Fruit fly (Drosophila melanogaster): ENCODE measurements around the gene mip130.
A peak's percentile ranks its signal among the peaks of the same experiment; 100 is the strongest.

The mip130 gene

DNA sequence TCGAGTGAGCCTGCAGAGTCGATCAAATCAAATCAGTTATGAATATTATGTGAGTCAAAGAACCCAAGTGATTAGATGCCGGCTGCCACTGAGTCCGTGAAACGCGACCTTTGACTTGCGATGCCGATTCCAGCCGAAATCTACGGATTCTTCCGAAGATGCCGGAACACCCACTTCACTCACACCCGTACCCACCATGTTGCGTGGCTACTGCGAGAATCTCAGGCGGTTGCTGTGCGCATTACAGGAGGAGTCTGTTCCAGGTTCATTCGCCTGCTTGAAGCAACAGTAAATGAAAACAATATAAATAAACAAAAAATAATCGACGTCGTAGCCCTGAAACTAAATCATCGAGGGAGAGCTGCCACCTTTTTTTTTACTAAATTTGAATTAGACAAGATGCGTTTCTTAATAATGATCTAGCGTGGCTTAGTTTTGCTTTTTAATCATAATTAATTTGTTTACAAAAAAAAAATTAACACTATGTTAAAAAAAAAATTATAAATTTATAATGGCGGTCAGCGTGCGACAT, 6.4 kb upstream of the mip130 start, which contains the start of gene Ldaf1 (continued):
- TF ChIP-seq CG5245 (GFP tag; optimal IDR thresholded peaks at IDR 0.05): no peak
- no peak for TF ChIP-seq cato (GFP tag; optimal IDR thresholded peaks at IDR 0.05; ENCODE audit: borderline replicate concordance)
- TF ChIP-seq CG6813 (GFP tag; optimal IDR thresholded peaks at IDR 0.05): no peak
- TF ChIP-seq pzg (GFP tag; optimal IDR thresholded peaks at IDR 0.05): peak; percentile 33
- peak; percentile 71 for TF ChIP-seq E2f2 (GFP tag; IDR thresholded peaks at IDR 0.05)
- no peak for TF ChIP-seq fd3F (GFP tag; optimal IDR thresholded peaks at IDR 0.05)
- no peak for TF ChIP-seq CG11247 (GFP tag; IDR thresholded peaks at IDR 0.05)
- no peak for TF ChIP-seq CG33557 (GFP tag; optimal IDR thresholded peaks at IDR 0.05)
- no peak for TF ChIP-seq CG31441 (GFP tag; IDR thresholded peaks at IDR 0.05)
- no peak for TF ChIP-seq Neu2 (GFP tag; optimal IDR thresholded peaks at IDR 0.05; ENCODE audit: borderline replicate concordance)
- TF ChIP-seq CG12659 (GFP tag; optimal IDR thresholded peaks at IDR 0.05): peak; percentile 28
- TF ChIP-seq Abd-B (GFP tag; optimal IDR thresholded peaks at IDR 0.05): no peak
- TF ChIP-seq Fer1 (GFP tag; optimal IDR thresholded peaks at IDR 0.05): peak; percentile 5
- no peak for TF ChIP-seq CG10321 (GFP tag; IDR thresholded peaks at IDR 0.05)
- no peak for TF ChIP-seq CG9876 (GFP tag; optimal IDR thresholded peaks at IDR 0.05)
- TF ChIP-seq cas (GFP tag; IDR thresholded peaks at IDR 0.05): no peak
- TF ChIP-seq CG13624 (GFP tag; optimal IDR thresholded peaks at IDR 0.05): no peak
- no peak for TF ChIP-seq Deaf1 (tag; optimal IDR thresholded peaks at IDR 0.05)
- TF ChIP-seq CG18262 (tag; optimal IDR thresholded peaks at IDR 0.05): no peak
- no peak for TF ChIP-seq Camta (GFP tag; optimal IDR thresholded peaks at IDR 0.05)
- TF ChIP-seq ham (GFP tag; IDR thresholded peaks at IDR 0.05): no peak
- no peak for TF ChIP-seq CG32532 (GFP tag; IDR thresholded peaks at IDR 0.05)
- TF ChIP-seq onecut (GFP tag; IDR thresholded peaks at IDR 0.05): no peak
- peak; percentile 19 for TF ChIP-seq B-H2 (GFP tag; optimal IDR thresholded peaks at IDR 0.05)
- TF ChIP-seq CG9215 (GFP tag; IDR thresholded peaks at IDR 0.05): no peak
- no peak for TF ChIP-seq CG34422 (GFP tag; IDR thresholded peaks at IDR 0.05)
- TF ChIP-seq sug (tag; optimal IDR thresholded peaks at IDR 0.05): no peak
- TF ChIP-seq bowl (GFP tag; IDR thresholded peaks at IDR 0.05): no peak
- no peak for TF ChIP-seq lab (GFP tag; optimal IDR thresholded peaks at IDR 0.05)
- no peak for TF ChIP-seq lov (optimal IDR thresholded peaks at IDR 0.05)
- TF ChIP-seq lov (GFP tag; IDR thresholded peaks at IDR 0.05): no peak
- no peak for TF ChIP-seq z (GFP tag; IDR thresholded peaks at IDR 0.05)
- TF ChIP-seq inv (GFP tag; IDR thresholded peaks at IDR 0.05; ENCODE audit: partially characterized antibody): no peak
- TF ChIP-seq ranshi (GFP tag; IDR thresholded peaks at IDR 0.05): no peak
- TF ChIP-seq NfI (GFP tag; optimal IDR thresholded peaks at IDR 0.05): no peak
- TF ChIP-seq CG3065 (GFP tag; optimal IDR thresholded peaks at IDR 0.05): no peak
- TF ChIP-seq gem (tag; optimal IDR thresholded peaks at IDR 0.05): peak; percentile 16
- no peak for TF ChIP-seq ap (GFP tag; IDR thresholded peaks at IDR 0.05)
- no peak for TF ChIP-seq kni (GFP tag; optimal IDR thresholded peaks at IDR 0.05)
- no peak for TF ChIP-seq CG4707 (GFP tag; optimal IDR thresholded peaks at IDR 0.05)
- peak; percentile 5 for TF ChIP-seq CG13424 (tag; optimal IDR thresholded peaks at IDR 0.05)
- TF ChIP-seq oc (tag; optimal IDR thresholded peaks at IDR 0.05): no peak
- no peak for TF ChIP-seq CG13296 (GFP tag; optimal IDR thresholded peaks at IDR 0.05)
- peak; percentile 55 for TF ChIP-seq Myb (GFP tag; optimal IDR thresholded peaks at IDR 0.05)
- peak; percentile 36 for TF ChIP-seq scrt (GFP tag; optimal IDR thresholded peaks at IDR 0.05)
- TF ChIP-seq kah (GFP tag; optimal IDR thresholded peaks at IDR 0.05): no peak
- no peak for TF ChIP-seq Jarid2 (GFP tag; optimal IDR thresholded peaks at IDR 0.05)
- no peak for TF ChIP-seq lbe (GFP tag; optimal IDR thresholded peaks at IDR 0.05)
- no peak for TF ChIP-seq CG4730 (GFP tag; IDR thresholded peaks at IDR 0.05)
- TF ChIP-seq CG11456 (GFP tag; IDR thresholded peaks at IDR 0.05): no peak
- TF ChIP-seq CG14050 (GFP tag; IDR thresholded peaks at IDR 0.05): no peak
- no peak for TF ChIP-seq NC2α (GFP tag; optimal IDR thresholded peaks at IDR 0.05)
